Worm (Caenorhabditis elegans) whole organism, L2 larva: ENCODE data around the gene sod-4.

ENCODE experiments used
- C34F6.9 ChIP-seq: fragments of 150-350 bp; optimal IDR thresholded peaks from 2 replicates; lab custom pipeline; 2014; ENCODE audit warnings: missing biosample characterization, missing genetic modification characterization
- F13H6.1 ChIP-seq: sonication (generic microtip); optimal IDR thresholded peaks from 2 replicates; lab custom pipeline; 2016; ENCODE audit warnings: missing genetic modification characterization, missing compliant biosample characterization
- R02D3.7 ChIP-seq: fragments of 150-350 bp; optimal IDR thresholded peaks from 2 replicates; lab custom pipeline; 2014; ENCODE audit warnings: missing biosample characterization, missing genetic modification characterization
- Y55F3AM.14 ChIP-seq: fragments of 200-800 bp; sonication (Bioruptor generic); optimal IDR thresholded peaks from 2 replicates; lab custom pipeline; 2018; ENCODE audit warnings: mild to moderate bottlenecking, missing genetic modification characterization, missing compliant biosample characterization
- ZK546.5 ChIP-seq: sonication (generic microtip); optimal IDR thresholded peaks from 2 replicates; lab custom pipeline; 2017; ENCODE audit warnings: missing biosample characterization, missing genetic modification characterization
- alr-1 ChIP-seq: fragments of 150-350 bp; optimal IDR thresholded peaks from 2 replicates; lab custom pipeline; 2014; ENCODE audit warnings: missing biosample characterization, missing genetic modification characterization
- aly-2 ChIP-seq: fragments of 150-350 bp; optimal IDR thresholded peaks from 2 replicates; lab custom pipeline; 2014; ENCODE audit warnings: missing biosample characterization, missing genetic modification characterization
- ama-1 ChIP-seq: fragments of 150-350 bp; optimal IDR thresholded peaks from 2 replicates; lab custom pipeline; 2018; ENCODE audit warnings: inconsistent platforms
- blmp-1 ChIP-seq: sonication (generic microtip); optimal IDR thresholded peaks from 2 replicates; lab custom pipeline; 2017; ENCODE audit warnings: missing genetic modification characterization, mild to moderate bottlenecking, missing compliant biosample characterization, antibody characterized with exemption, moderate library complexity; ENCODE audit not compliant: insufficient read depth
- ceh-16 ChIP-seq: fragments of 150-350 bp; optimal IDR thresholded peaks from 2 replicates; lab custom pipeline; 2014; ENCODE audit warnings: missing biosample characterization, missing genetic modification characterization
- ceh-82 ChIP-seq: fragments of 150-350 bp; optimal IDR thresholded peaks from 2 replicates; lab custom pipeline; 2014; ENCODE audit warnings: missing biosample characterization, missing genetic modification characterization
- crh-2 ChIP-seq: sonication (generic microtip); optimal IDR thresholded peaks from 2 replicates; lab custom pipeline; 2017; ENCODE audit warnings: missing biosample characterization, missing genetic modification characterization
- dmd-4 ChIP-seq: sonication (generic microtip); optimal IDR thresholded peaks from 2 replicates; lab custom pipeline; 2017; ENCODE audit warnings: missing biosample characterization, missing genetic modification characterization
- egl-27 ChIP-seq: sonication (generic microtip); optimal IDR thresholded peaks from 3 replicates; lab custom pipeline; 2017; ENCODE audit warnings: missing biosample characterization, missing genetic modification reagents, missing genetic modification characterization
- elt-1 ChIP-seq: fragments of 150-350 bp; optimal IDR thresholded peaks from 2 replicates; lab custom pipeline; 2014; ENCODE audit warnings: missing biosample characterization, missing genetic modification characterization
- elt-3 ChIP-seq: sonication (generic microtip); optimal IDR thresholded peaks from 2 replicates; lab custom pipeline; 2017; ENCODE audit warnings: missing biosample characterization, missing genetic modification characterization
- fos-1 ChIP-seq: fragments of 150-350 bp; optimal IDR thresholded peaks from 2 replicates; lab custom pipeline; 2014; ENCODE audit warnings: missing biosample characterization, missing genetic modification characterization
- gmeb-1 ChIP-seq: fragments of 150-350 bp; optimal IDR thresholded peaks from 2 replicates; lab custom pipeline; 2014; ENCODE audit warnings: missing biosample characterization, missing genetic modification characterization
- lin-11 ChIP-seq: fragments of 150-350 bp; sonication (generic microtip); optimal IDR thresholded peaks from 2 replicates; lab custom pipeline; 2014; ENCODE audit warnings: missing biosample characterization, missing genetic modification characterization, inconsistent platforms, mixed read lengths
- lin-13 ChIP-seq: fragments of 150-350 bp; optimal IDR thresholded peaks from 2 replicates; lab custom pipeline; 2014; ENCODE audit warnings: missing biosample characterization, missing genetic modification reagents, missing genetic modification characterization
- lin-39 ChIP-seq: fragments of 150-350 bp; optimal IDR thresholded peaks from 2 replicates; lab custom pipeline; 2014; ENCODE audit warnings: missing biosample characterization, missing genetic modification reagents, missing genetic modification characterization
- lsy-2 ChIP-seq, 2 experiments: fragments of 150-350 bp in 1 of 2; sonication (generic microtip) in 1 of 2; optimal IDR thresholded peaks; 2 replicates each; lab custom pipeline; 2014 to 2017; ENCODE audit warnings: missing biosample characterization in 2 of 2, missing genetic modification characterization in 2 of 2
- mab-5 ChIP-seq: fragments of 150-350 bp; optimal IDR thresholded peaks from 2 replicates; lab custom pipeline; 2014; ENCODE audit warnings: missing biosample characterization, missing genetic modification characterization
- mbf-1 ChIP-seq: sonication (generic microtip); optimal IDR thresholded peaks from 2 replicates; lab custom pipeline; 2017; ENCODE audit warnings: missing biosample characterization, missing genetic modification characterization
- mdl-1 ChIP-seq, 2 experiments: fragments of 150-350 bp in 1 of 2; sonication (generic microtip) in 1 of 2; optimal IDR thresholded peaks; 2 replicates each; lab custom pipeline; 2017; ENCODE audit warnings: missing biosample characterization in 2 of 2, missing genetic modification characterization in 2 of 2
- nhr-10 ChIP-seq: sonication (generic microtip); optimal IDR thresholded peaks from 2 replicates; lab custom pipeline; 2017; ENCODE audit warnings: missing biosample characterization, missing genetic modification characterization
- nhr-11 ChIP-seq: fragments of 150-350 bp; optimal IDR thresholded peaks from 2 replicates; lab custom pipeline; 2014; ENCODE audit warnings: missing biosample characterization, missing genetic modification characterization
- nhr-12 ChIP-seq: fragments of 150-350 bp; optimal IDR thresholded peaks from 2 replicates; lab custom pipeline; 2014; ENCODE audit warnings: missing biosample characterization, missing genetic modification characterization
- nhr-129 ChIP-seq: fragments of 150-350 bp; optimal IDR thresholded peaks from 2 replicates; lab custom pipeline; 2014; ENCODE audit warnings: missing biosample characterization, missing genetic modification characterization
- nhr-21 ChIP-seq: fragments of 150-350 bp; optimal IDR thresholded peaks from 2 replicates; lab custom pipeline; 2014; ENCODE audit warnings: missing biosample characterization, missing genetic modification characterization
- nhr-23 ChIP-seq: fragments of 150-350 bp; optimal IDR thresholded peaks from 2 replicates; lab custom pipeline; 2014; ENCODE audit warnings: missing biosample characterization, missing genetic modification reagents, missing genetic modification characterization
- nhr-237 ChIP-seq: fragments of 150-350 bp; optimal IDR thresholded peaks from 2 replicates; lab custom pipeline; 2014; ENCODE audit warnings: missing biosample characterization, missing genetic modification characterization
- nhr-25 ChIP-seq: fragments of 150-350 bp; sonication (generic microtip); optimal IDR thresholded peaks from 3 replicates; lab custom pipeline; 2014; ENCODE audit warnings: missing biosample characterization, missing genetic modification characterization
- nhr-6 ChIP-seq: fragments of 150-350 bp; optimal IDR thresholded peaks from 2 replicates; lab custom pipeline; 2014; ENCODE audit warnings: missing biosample characterization, missing genetic modification characterization
- nhr-77 ChIP-seq: fragments of 150-350 bp; optimal IDR thresholded peaks from 2 replicates; lab custom pipeline; 2014; ENCODE audit warnings: missing biosample characterization, missing genetic modification characterization
- peb-1 ChIP-seq: fragments of 150-350 bp; optimal IDR thresholded peaks from 2 replicates; lab custom pipeline; 2014; ENCODE audit warnings: missing biosample characterization, missing genetic modification characterization
- sem-4 ChIP-seq: fragments of 150-350 bp; optimal IDR thresholded peaks from 2 replicates; lab custom pipeline; 2014; ENCODE audit warnings: missing biosample characterization, missing genetic modification reagents, missing genetic modification characterization
- skn-1 ChIP-seq: sonication (generic microtip); optimal IDR thresholded peaks from 2 replicates; lab custom pipeline; 2017; ENCODE audit warnings: missing biosample characterization, missing genetic modification characterization
- sma-3 ChIP-seq: sonication (generic microtip); optimal IDR thresholded peaks from 2 replicates; lab custom pipeline; 2016; ENCODE audit warnings: missing genetic modification reagents, missing genetic modification characterization, missing compliant biosample characterization
- sma-9 ChIP-seq, 2 experiments: fragments of 150-350 bp in 1 of 2; sonication (generic microtip) in 1 of 2; optimal IDR thresholded peaks; 2 replicates each; lab custom pipeline; 2014 to 2016; ENCODE audit warnings: missing genetic modification characterization in 2 of 2, mild to moderate bottlenecking in 1 of 2, missing biosample characterization in 1 of 2, missing compliant biosample characterization in 1 of 2, missing genetic modification reagents in 1 of 2, moderate library complexity in 1 of 2
- snpc-4 ChIP-seq: fragments of 150-350 bp; optimal IDR thresholded peaks from 2 replicates; lab custom pipeline; 2014; ENCODE audit warnings: missing biosample characterization, missing genetic modification characterization
- unc-39 ChIP-seq: fragments of 150-350 bp; optimal IDR thresholded peaks from 2 replicates; lab custom pipeline; 2014; ENCODE audit warnings: missing biosample characterization, missing genetic modification characterization
- unc-55 ChIP-seq: fragments of 150-350 bp; sonication (generic microtip); optimal IDR thresholded peaks from 3 replicates; lab custom pipeline; 2014; ENCODE audit warnings: missing biosample characterization, missing genetic modification reagents, missing genetic modification characterization
- unc-62 ChIP-seq: fragments of 150-350 bp; optimal IDR thresholded peaks from 2 replicates; lab custom pipeline; 2014; ENCODE audit warnings: missing biosample characterization, missing genetic modification reagents, missing genetic modification characterization
- zag-1 ChIP-seq: fragments of 150-350 bp; optimal IDR thresholded peaks from 2 replicates; lab custom pipeline; 2014; ENCODE audit warnings: missing biosample characterization, missing genetic modification characterization
- ztf-1 ChIP-seq: fragments of 200-800 bp; sonication (Bioruptor generic); conservative IDR thresholded peaks from 2 replicates; pipeline ENCODE4 v1.3.6; 2022; ENCODE audit warnings: missing genetic modification characterization, missing compliant biosample characterization
- ztf-11 ChIP-seq: sonication (generic microtip); optimal IDR thresholded peaks from 2 replicates; lab custom pipeline; 2017; ENCODE audit warnings: missing biosample characterization, missing genetic modification characterization
- ztf-4 ChIP-seq: fragments of 150-350 bp; optimal IDR thresholded peaks from 2 replicates; lab custom pipeline; 2014; ENCODE audit warnings: missing biosample characterization, missing genetic modification characterization

The sod-4 gene

DNA sequence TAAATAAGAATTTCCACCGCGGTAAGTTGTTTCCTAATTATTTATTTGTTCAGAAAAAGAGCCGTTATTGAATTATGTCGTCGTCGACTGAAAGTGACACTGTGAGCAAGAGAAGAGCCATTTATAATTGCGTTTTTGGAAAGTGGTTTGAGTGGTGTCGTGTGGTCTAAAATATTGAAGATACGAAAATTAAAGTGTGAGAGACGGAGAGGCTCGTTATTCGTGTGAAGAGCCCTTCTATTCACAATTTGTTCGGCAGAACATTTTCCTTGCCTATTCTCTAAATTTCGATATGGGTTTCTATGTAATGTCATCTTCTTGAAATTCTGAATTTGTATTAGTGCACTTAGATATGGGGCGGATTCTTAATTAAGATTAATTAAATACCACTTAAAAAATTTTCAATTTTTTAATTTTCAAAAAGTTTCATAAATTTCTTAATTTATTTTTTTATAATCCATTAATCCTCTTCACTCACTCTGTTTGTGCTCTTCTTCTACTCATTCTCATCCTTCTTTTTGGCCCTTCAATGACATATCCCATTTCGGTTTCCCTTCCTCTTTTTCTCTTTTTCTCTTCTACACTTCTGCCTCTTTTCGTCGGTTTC is 9.7 kb upstream of the sod-4 start:
- TF ChIP-seq sem-4 (no peak), zag-1 (tag; lab: Kevin White, UChicago) (peak; percentile 29), unc-55 (GFP tag; lab: Kevin White, UChicago) (peak; percentile 38), crh-2 (tag; lab: Kevin White, UChicago) (peak; percentile 30), nhr-25 (tag; lab: Kevin White, UChicago) (peak; percentile 53), gmeb-1 (peak; percentile 4), lin-13 (GFP tag; lab: Kevin White, UChicago) (peak; percentile 23), elt-1 (no peak), unc-62 (GFP tag; lab: Kevin White, UChicago) (no peak), ztf-11 (tag; lab: Kevin White, UChicago) (no peak), nhr-11 (no peak), sma-9 (GFP tag; optimal IDR thresholded peaks at IDR 0.05; lab: Kevin White, UChicago) (no peak), sma-9 (tag; optimal IDR thresholded peaks at IDR 0.05; lab: Kevin White, UChicago) (no peak), ztf-4 (peak; percentile 23), ztf-1 (no peak), mab-5 (tag; lab: Kevin White, UChicago) (no peak), Y55F3AM.14 (GFP tag; lab: Kevin White, UChicago) (no peak), lin-39 (tag; lab: Kevin White, UChicago) (no peak), nhr-21 (tag; lab: Kevin White, UChicago) (no peak), nhr-129 (tag; lab: Kevin White, UChicago) (no peak), ZK546.5 (tag; lab: Kevin White, UChicago) (no peak), dmd-4 (tag; lab: Kevin White, UChicago) (no peak), fos-1 (tag; lab: Kevin White, UChicago) (no peak), nhr-237 (tag; lab: Kevin White, UChicago) (no peak), peb-1 (no peak), ceh-16 (tag; lab: Kevin White, UChicago) (no peak), nhr-23 (tag; lab: Kevin White, UChicago) (no peak), snpc-4 (tag; lab: Kevin White, UChicago) (no peak), C34F6.9 (tag; lab: Kevin White, UChicago) (peak; percentile 36), nhr-12 (tag; lab: Kevin White, UChicago) (no peak), nhr-6 (peak; percentile 42), sma-3 (GFP tag; lab: Kevin White, UChicago) (no peak), mdl-1 (tag; optimal IDR thresholded peaks at IDR 0.05; lab: Kevin White, UChicago) (no peak), F13H6.1 (tag; lab: Kevin White, UChicago) (peak; percentile 37), egl-27 (tag; lab: Kevin White, UChicago) (no peak), mbf-1 (tag; lab: Kevin White, UChicago) (no peak), blmp-1 (tag; lab: Kevin White, UChicago) (no peak), unc-39 (tag; lab: Kevin White, UChicago) (no peak), nhr-77 (tag; lab: Kevin White, UChicago) (no peak), nhr-10 (no peak), R02D3.7 (tag; lab: Kevin White, UChicago) (no peak), lsy-2 (tag; optimal IDR thresholded peaks at IDR 0.05; lab: Kevin White, UChicago) (peak in 1 of 2 experiments; percentile 42), lin-11 (tag; lab: Kevin White, UChicago) (no peak), aly-2 (tag; lab: Kevin White, UChicago) (no peak), elt-3 (tag; lab: Kevin White, UChicago) (no peak), ama-1 (lab: Kevin White, UChicago) (peak; percentile 39), skn-1 (tag; lab: Kevin White, UChicago) (no peak), ceh-82 (tag; lab: Kevin White, UChicago) (no peak), alr-1 (tag; lab: Kevin White, UChicago) (no peak)
